Worm (Caenorhabditis elegans) whole organism, late embryonic: ENCODE measurements around the gene dph-2.
A peak's percentile ranks its signal among the peaks of the same experiment; 100 is the strongest.

Experiments
- C08G9.2 ChIP-seq: sonication (generic microtip); optimal IDR thresholded peaks from 2 replicates; lab custom pipeline; 2016; ENCODE audit warnings: mild to moderate bottlenecking, missing genetic modification characterization, moderate library complexity, missing compliant biosample characterization
- K09A11.1 ChIP-seq: sonication (generic microtip); optimal IDR thresholded peaks from 2 replicates; lab custom pipeline; 2017; ENCODE audit warnings: antibody characterized with exemption, mild to moderate bottlenecking, missing genetic modification characterization, missing compliant biosample characterization; ENCODE audit not compliant: insufficient read depth
- Y22D7AL.16 ChIP-seq: sonication (generic microtip); optimal IDR thresholded peaks from 2 replicates; lab custom pipeline; 2016; ENCODE audit warnings: missing genetic modification characterization, missing compliant biosample characterization
- ceh-22 ChIP-seq: sonication (generic microtip); optimal IDR thresholded peaks from 2 replicates; lab custom pipeline; 2017; ENCODE audit warnings: missing biosample characterization, missing genetic modification characterization
- ceh-30 ChIP-seq: fragments of 150-350 bp; optimal IDR thresholded peaks from 2 replicates; lab custom pipeline; 2014; ENCODE audit warnings: missing biosample characterization, missing genetic modification characterization
- ceh-31 ChIP-seq: sonication (generic microtip); optimal IDR thresholded peaks from 2 replicates; lab custom pipeline; 2016; ENCODE audit warnings: missing genetic modification characterization, missing compliant biosample characterization
- elt-2 ChIP-seq: sonication (generic microtip); optimal IDR thresholded peaks from 2 replicates; lab custom pipeline; 2016; ENCODE audit warnings: missing genetic modification reagents, missing genetic modification characterization, missing compliant biosample characterization
- elt-4 ChIP-seq: sonication (generic microtip); optimal IDR thresholded peaks from 2 replicates; lab custom pipeline; 2016; ENCODE audit warnings: missing genetic modification characterization, missing compliant biosample characterization
- ets-4 ChIP-seq: sonication (generic microtip); optimal IDR thresholded peaks from 2 replicates; lab custom pipeline; 2016; ENCODE audit warnings: missing genetic modification characterization, missing compliant biosample characterization
- eyg-1 ChIP-seq: sonication (generic microtip); optimal IDR thresholded peaks from 2 replicates; lab custom pipeline; 2016; ENCODE audit warnings: missing genotype, missing genetic modification characterization, missing compliant biosample characterization
- fkh-6 ChIP-seq: sonication (generic microtip); optimal IDR thresholded peaks from 2 replicates; lab custom pipeline; 2016; ENCODE audit warnings: missing genetic modification characterization, missing compliant biosample characterization
- hlh-30 ChIP-seq: sonication (generic microtip); optimal IDR thresholded peaks from 2 replicates; lab custom pipeline; 2017; ENCODE audit warnings: antibody characterized with exemption, missing genetic modification characterization, missing compliant biosample characterization; ENCODE audit not compliant: insufficient read depth
- hlh-6 ChIP-seq: sonication (generic microtip); optimal IDR thresholded peaks from 2 replicates; lab custom pipeline; 2016; ENCODE audit warnings: missing genotype, missing genetic modification characterization, missing compliant biosample characterization
- hlh-8 ChIP-seq: sonication (generic microtip); optimal IDR thresholded peaks from 2 replicates; lab custom pipeline; 2016; ENCODE audit warnings: missing genotype, missing genetic modification characterization, missing compliant biosample characterization
- madf-2 ChIP-seq: sonication (generic microtip); optimal IDR thresholded peaks from 2 replicates; lab custom pipeline; 2017; ENCODE audit warnings: missing genetic modification characterization, missing compliant biosample characterization
- mec-3 ChIP-seq: sonication (generic microtip); optimal IDR thresholded peaks from 2 replicates; lab custom pipeline; 2016; ENCODE audit warnings: borderline replicate concordance, missing genetic modification characterization, missing compliant biosample characterization
- nhr-11 ChIP-seq: fragments of 150-350 bp; optimal IDR thresholded peaks from 2 replicates; lab custom pipeline; 2014; ENCODE audit warnings: missing biosample characterization, missing genetic modification characterization
- nhr-232 ChIP-seq: sonication (generic microtip); optimal IDR thresholded peaks from 2 replicates; lab custom pipeline; 2016; ENCODE audit warnings: missing genetic modification characterization, missing compliant biosample characterization
- pag-3 ChIP-seq: sonication (generic microtip); optimal IDR thresholded peaks from 2 replicates; lab custom pipeline; 2016; ENCODE audit warnings: missing compliant biosample characterization, missing genetic modification characterization, borderline replicate concordance
- pat-9 ChIP-seq: fragments of 200-800 bp; sonication (Bioruptor generic); optimal IDR thresholded peaks from 2 replicates; lab custom pipeline; 2018; ENCODE audit warnings: mild to moderate bottlenecking, missing genetic modification characterization, moderate library complexity, missing compliant biosample characterization
- pha-4 ChIP-seq: fragments of 150-350 bp; optimal IDR thresholded peaks from 2 replicates; lab custom pipeline; 2018; ENCODE audit warnings: missing biosample characterization, missing genetic modification reagents, missing genetic modification characterization
- pros-1 ChIP-seq: fragments of 150-350 bp; optimal IDR thresholded peaks from 2 replicates; lab custom pipeline; 2014; ENCODE audit warnings: missing biosample characterization, missing genetic modification reagents, missing genetic modification characterization
- ref-2 ChIP-seq: sonication (generic microtip); optimal IDR thresholded peaks from 2 replicates; lab custom pipeline; 2016; ENCODE audit warnings: missing genetic modification characterization, missing compliant biosample characterization
- tbx-7 ChIP-seq: sonication (generic microtip); optimal IDR thresholded peaks from 2 replicates; lab custom pipeline; 2016; ENCODE audit warnings: missing genotype, missing genetic modification characterization, missing compliant biosample characterization
- unc-42 ChIP-seq: sonication (generic microtip); optimal IDR thresholded peaks from 2 replicates; lab custom pipeline; 2016; ENCODE audit warnings: missing genotype, missing genetic modification characterization, missing compliant biosample characterization
- unc-55 ChIP-seq: sonication (generic microtip); optimal IDR thresholded peaks from 2 replicates; lab custom pipeline; 2017; ENCODE audit warnings: missing biosample characterization, missing genetic modification reagents, missing genetic modification characterization

dph-2 gene

DNA sequence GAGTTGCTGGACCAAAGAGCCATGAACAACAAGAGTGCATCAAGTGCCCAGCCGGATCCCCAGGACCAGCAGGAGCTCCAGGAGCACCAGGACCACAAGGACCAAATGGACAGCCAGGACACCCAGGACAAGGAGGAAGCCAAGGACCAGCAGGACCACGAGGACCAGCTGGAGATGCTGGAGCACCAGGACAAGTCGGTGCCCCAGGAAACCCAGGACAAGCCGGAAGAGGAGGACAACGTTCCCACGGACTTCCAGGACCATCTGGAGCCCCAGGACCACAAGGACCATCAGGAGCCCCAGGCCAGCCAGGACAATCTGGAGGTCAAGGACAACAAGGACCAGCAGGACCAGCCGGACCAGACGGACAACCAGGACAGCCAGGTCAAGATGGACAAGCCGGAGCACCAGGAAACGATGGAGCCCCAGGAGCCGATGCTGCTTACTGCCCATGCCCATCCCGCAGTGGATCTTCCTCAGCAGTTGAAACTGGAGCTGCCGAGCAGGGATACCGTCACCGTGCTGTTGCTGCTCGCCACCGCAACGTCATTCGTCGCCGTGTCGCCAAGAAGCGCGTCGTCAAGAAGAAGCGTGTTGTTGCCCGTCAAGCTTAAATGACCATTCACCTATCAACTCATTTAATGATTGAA is 8.6 kb downstream of the dph-2 start:
- TF ChIP-seq nhr-232, result no peak
- peak; percentile 22 for TF ChIP-seq C08G9.2
- TF ChIP-seq tbx-7 (tag; lab: Kevin White, UChicago), result no peak
- TF ChIP-seq K09A11.1 (tag; lab: Kevin White, UChicago), result no peak
- peak; percentile 50 for TF ChIP-seq elt-4 (tag; lab: Kevin White, UChicago)
- TF ChIP-seq ets-4 (tag; lab: Kevin White, UChicago), result no peak
- no peak for TF ChIP-seq ref-2
- TF ChIP-seq ceh-30 (tag; lab: Kevin White, UChicago), result no peak
- no peak for TF ChIP-seq fkh-6 (tag; lab: Kevin White, UChicago)
- no peak for TF ChIP-seq unc-55 (GFP tag; lab: Kevin White, UChicago)
- TF ChIP-seq pros-1 (tag; lab: Kevin White, UChicago), result no peak
- no peak for TF ChIP-seq pha-4 (tag; lab: Kevin White, UChicago)
- TF ChIP-seq Y22D7AL.16, result no peak
- peak; percentile 52 for TF ChIP-seq hlh-6 (tag; lab: Kevin White, UChicago)
- no peak for TF ChIP-seq mec-3
- TF ChIP-seq eyg-1 (tag; lab: Kevin White, UChicago), result no peak
- TF ChIP-seq ceh-31, result no peak

DNA sequence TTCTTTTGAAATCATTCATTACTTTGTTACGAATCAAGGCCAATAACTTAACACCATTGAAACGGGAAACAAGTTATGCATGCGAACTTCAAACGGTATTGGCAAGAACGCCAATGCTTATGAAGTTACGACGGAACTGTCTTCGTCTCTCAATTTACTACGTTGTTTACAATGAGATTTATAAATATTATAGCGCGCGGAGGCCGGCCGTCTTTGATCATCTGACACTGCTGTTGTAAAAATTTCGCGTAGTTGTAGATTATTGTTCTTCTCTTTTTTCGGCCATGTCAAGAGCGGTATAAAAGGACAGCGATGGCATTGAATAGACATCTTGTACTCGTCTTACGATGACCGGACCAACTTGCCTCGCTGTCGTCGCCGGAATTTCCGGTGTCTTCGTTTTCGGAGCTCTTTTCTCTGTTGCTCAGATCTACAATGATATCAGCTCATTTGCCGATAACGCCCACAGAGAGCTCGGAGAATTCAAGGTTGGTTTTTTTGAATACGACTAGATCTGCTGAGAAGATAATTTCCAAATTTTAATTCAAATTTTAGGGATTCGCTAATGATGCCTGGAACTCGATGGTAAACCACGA is 9.4 kb downstream of the dph-2 start, which contains the start of gene col-39:
col-39 (plus strand) TSS at position 342 of the 596 bp plus-strand sequence.
- no peak for TF ChIP-seq fkh-6 (tag; lab: Kevin White, UChicago)
- TF ChIP-seq hlh-8, result no peak
- TF ChIP-seq pros-1 (tag; lab: Kevin White, UChicago), result no peak
- TF ChIP-seq hlh-30 (tag; lab: Kevin White, UChicago), result no peak
- no peak for TF ChIP-seq madf-2
- TF ChIP-seq mec-3, result no peak

DNA sequence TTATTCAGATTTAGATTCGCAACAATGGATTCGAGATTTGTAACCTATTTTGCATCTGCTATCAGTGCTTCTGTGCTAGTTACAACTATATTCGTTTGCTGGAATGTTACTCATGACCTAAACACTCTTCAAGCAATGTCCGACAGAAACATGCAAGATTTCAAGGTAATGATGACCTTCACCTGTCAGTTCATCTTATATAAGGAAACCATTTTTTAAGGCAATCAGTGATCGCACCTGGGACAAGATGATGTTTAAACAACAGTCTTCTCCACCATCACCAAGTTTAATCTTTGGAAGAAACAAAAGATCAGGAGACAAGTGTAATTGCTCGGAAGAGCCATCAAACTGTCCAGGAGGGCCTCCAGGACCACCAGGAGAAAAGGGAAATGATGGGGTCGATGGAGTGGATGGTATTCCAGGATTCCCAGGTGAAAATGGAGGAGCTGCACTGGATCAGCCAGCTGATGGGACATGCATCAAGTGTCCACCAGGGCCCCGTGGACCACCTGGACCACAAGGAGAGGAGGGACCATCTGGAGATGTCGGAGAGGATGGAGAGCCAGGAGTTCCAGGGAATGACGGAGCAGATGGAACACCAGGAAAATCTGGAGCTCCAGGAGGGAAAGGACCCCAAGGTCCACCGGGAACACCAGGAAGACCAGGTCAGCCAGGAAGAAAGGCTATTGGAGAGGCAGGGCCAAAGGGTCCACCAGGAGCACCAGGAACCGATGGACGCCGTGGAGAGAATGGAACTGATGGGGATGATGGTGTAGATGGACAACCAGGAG is 10.3 kb downstream of the dph-2 start, which contains the start of gene col-79:
col-79 (plus strand) TSS at position 20 of the 791 bp plus-strand sequence.
- TF ChIP-seq hlh-6 (tag; lab: Kevin White, UChicago) (peak; percentile 40), hlh-8 (no peak)

DNA sequence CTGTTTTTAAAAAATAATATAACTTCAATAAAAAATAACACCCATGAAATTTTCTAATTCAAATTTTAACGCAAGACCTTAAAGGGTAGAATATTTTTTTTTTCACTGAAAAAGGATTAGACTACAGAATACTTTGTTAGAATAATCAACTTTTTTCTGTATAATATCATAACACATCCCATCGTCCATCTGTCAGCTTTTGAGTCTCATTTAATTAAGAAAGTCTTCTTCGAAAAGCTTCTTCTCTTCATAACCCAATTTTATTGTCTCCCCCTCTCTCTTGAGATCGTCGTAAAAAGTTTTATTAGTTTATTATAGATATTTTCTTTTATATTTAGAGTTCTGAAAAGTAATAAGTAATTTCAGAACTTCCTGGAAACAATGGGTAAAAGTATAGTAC is 18.0 kb downstream of the dph-2 start:
- TF ChIP-seq unc-42 (tag; lab: Kevin White, UChicago), result peak; percentile 77
- no peak for TF ChIP-seq ceh-22 (tag; lab: Kevin White, UChicago)

DNA sequence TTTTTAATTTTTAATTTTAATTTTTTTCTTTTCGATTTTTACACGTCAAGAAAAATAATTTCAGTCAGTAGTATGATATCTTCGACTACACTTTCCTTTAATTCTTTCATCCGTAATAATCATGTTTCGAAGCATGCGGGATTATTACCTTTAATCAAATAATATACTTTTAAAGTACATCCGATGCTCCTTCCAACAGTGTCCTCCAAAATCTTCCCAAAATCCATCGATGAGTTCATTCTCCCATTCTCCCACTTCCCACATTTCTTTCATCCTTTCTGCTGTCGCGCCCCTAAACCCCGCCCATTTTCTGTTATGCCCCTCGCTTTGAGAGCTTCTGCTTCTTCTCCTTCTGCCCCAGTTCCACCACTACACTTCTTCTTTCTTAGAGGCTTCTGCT is 19.4 kb downstream of the dph-2 start, which contains the start of gene lgc-57:
lgc-57 (plus strand) TSS at position 301 of the 400 bp plus-strand sequence.
- TF ChIP-seq hlh-6 (tag; lab: Kevin White, UChicago), result no peak
- TF ChIP-seq Y22D7AL.16, result no peak
- no peak for TF ChIP-seq unc-55 (GFP tag; lab: Kevin White, UChicago)

DNA sequence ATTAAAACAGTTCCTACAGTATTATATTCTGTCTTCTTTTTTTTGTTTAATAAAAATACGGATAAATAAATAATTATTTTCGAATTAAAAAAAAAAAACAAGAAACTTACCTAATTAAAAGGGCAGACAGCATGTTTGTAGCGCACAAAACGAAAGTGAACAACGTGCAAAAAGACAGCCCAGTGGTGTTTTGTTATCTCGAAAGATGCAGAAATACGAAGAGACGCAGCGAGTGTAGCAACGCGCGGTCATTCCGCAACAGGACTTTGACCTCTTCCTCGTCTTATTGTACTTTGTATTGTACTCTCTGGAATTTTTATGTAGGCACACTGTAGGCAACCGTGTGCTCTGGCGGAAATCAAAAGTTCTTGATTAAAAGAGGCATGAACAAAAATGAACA is 20.4 kb downstream of the dph-2 start, which contains the start of gene gbh-1:
gbh-1 (minus strand) TSS at position 149 of the 400 bp plus-strand sequence.
- TF ChIP-seq elt-2 (tag; lab: Kevin White, UChicago) (peak; percentile 17), unc-55 (GFP tag; lab: Kevin White, UChicago) (no peak)

DNA sequence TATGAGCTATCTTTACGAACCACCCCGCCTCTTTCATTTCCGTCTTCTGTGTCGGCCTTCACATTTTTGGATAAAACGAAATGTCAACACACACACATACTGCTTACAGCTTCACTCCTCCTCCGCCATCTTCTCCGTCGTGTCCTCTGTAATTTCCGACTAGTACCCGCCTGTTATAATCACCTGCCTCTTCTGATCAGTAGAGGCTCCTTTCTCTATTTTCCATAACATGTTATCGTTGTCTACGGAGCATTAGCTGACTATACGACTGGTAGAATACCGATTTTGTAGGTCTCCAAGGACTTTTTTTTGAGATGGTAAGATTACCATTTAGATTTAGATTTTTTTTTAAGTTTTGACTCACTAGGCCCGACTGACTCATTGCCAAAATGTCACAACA is 29.1 kb downstream of the dph-2 start:
- TF ChIP-seq pat-9 (tag; lab: Kevin White, UChicago), result no peak
- TF ChIP-seq nhr-11, result no peak
- TF ChIP-seq pag-3 (tag; lab: Kevin White, UChicago), result no peak
